Fruit fly (Drosophila melanogaster) whole organism, adult: ENCODE data around the gene CG2519.
A peak's percentile ranks its signal among the peaks of the same experiment; 100 is the strongest.

Source experiments
- CG11617 ChIP-seq: fragments of 200-800 bp; sonication (Bioruptor generic); optimal IDR thresholded peaks from 2 replicates; lab custom pipeline; 2017; ENCODE audit warnings: mild to moderate bottlenecking, missing biosample characterization, missing genetic modification reagents, missing genetic modification characterization
- CG12768 ChIP-seq: fragments of 200-800 bp; sonication (Bioruptor generic); optimal IDR thresholded peaks from 2 replicates; lab custom pipeline; 2017; ENCODE audit warnings: missing biosample characterization, missing genetic modification characterization, mild to moderate bottlenecking, moderate library complexity, missing genetic modification reagents
- CG14711 ChIP-seq: fragments of 200-800 bp; sonication (Bioruptor generic); optimal IDR thresholded peaks from 2 replicates; lab custom pipeline; 2018; ENCODE audit warnings: missing biosample characterization, mild to moderate bottlenecking, missing genetic modification characterization, moderate library complexity
- CG1620 ChIP-seq: fragments of 200-800 bp; sonication (Bioruptor generic); optimal IDR thresholded peaks from 2 replicates; lab custom pipeline; 2016; ENCODE audit warnings: missing biosample characterization, missing genetic modification characterization
- CG33017 ChIP-seq: fragments of 200-800 bp; sonication (Bioruptor generic); optimal IDR thresholded peaks from 2 replicates; lab custom pipeline; 2018; ENCODE audit warnings: missing biosample characterization, mild to moderate bottlenecking, missing genetic modification characterization, moderate library complexity
- CG5204 ChIP-seq: fragments of 200-800 bp; sonication (Bioruptor generic); optimal IDR thresholded peaks from 2 replicates; lab custom pipeline; 2016; ENCODE audit warnings: missing biosample characterization, missing genetic modification characterization
- CG7045 ChIP-seq: fragments of 200-800 bp; sonication (Bioruptor generic); optimal IDR thresholded peaks from 2 replicates; lab custom pipeline; 2017; ENCODE audit warnings: missing biosample characterization, mild to moderate bottlenecking, missing genetic modification characterization
- CG7101 ChIP-seq: fragments of 200-800 bp; sonication (Bioruptor generic); optimal IDR thresholded peaks from 2 replicates; lab custom pipeline; 2018; ENCODE audit warnings: missing biosample characterization, mild to moderate bottlenecking, missing genetic modification characterization, moderate library complexity
- Clk ChIP-seq: fragments of 200-800 bp; sonication (Bioruptor generic); optimal IDR thresholded peaks from 2 replicates; lab custom pipeline; 2017; ENCODE audit warnings: missing biosample characterization, missing genetic modification characterization
- Crg-1 ChIP-seq: fragments of 200-800 bp; sonication (Bioruptor generic); optimal IDR thresholded peaks from 2 replicates; lab custom pipeline; 2016; ENCODE audit warnings: missing biosample characterization, missing genetic modification characterization
- Hr96 ChIP-seq: fragments of 200-800 bp; sonication (Bioruptor generic); optimal IDR thresholded peaks from 2 replicates; lab custom pipeline; 2016; ENCODE audit warnings: missing biosample characterization, missing genetic modification characterization
- Mnt ChIP-seq: fragments of 200-800 bp; sonication (Bioruptor generic); optimal IDR thresholded peaks from 2 replicates; lab custom pipeline; 2016; ENCODE audit warnings: missing biosample characterization, mild to moderate bottlenecking, missing genetic modification characterization
- bab1 ChIP-seq: fragments of 200-800 bp; sonication (Bioruptor generic); optimal IDR thresholded peaks from 3 replicates; lab custom pipeline; 2019; ENCODE audit warnings: missing biosample characterization, mild to moderate bottlenecking, missing genetic modification characterization, moderate library complexity
- cic ChIP-seq: fragments of 200-800 bp; sonication (Bioruptor generic); optimal IDR thresholded peaks from 2 replicates; lab custom pipeline; 2017; ENCODE audit warnings: missing biosample characterization, mild to moderate bottlenecking, missing genetic modification characterization, moderate library complexity
- cnc ChIP-seq, 2 experiments: fragments of >200 bp; optimal IDR thresholded peaks; 2 replicates each; lab custom pipeline; 2017
- kay ChIP-seq: fragments of 200-800 bp; sonication (Bioruptor generic); peaks from one replicate; lab custom pipeline; 2016; ENCODE audit warnings: missing biosample characterization, missing genetic modification characterization, borderline replicate concordance
- ovo ChIP-seq: fragments of 200-800 bp; sonication (Bioruptor generic); optimal IDR thresholded peaks from 2 replicates; lab custom pipeline; 2016; ENCODE audit warnings: missing biosample characterization, missing genetic modification characterization
- pad ChIP-seq: fragments of 200-800 bp; sonication (Bioruptor generic); optimal IDR thresholded peaks from 3 replicates; lab custom pipeline; 2017; ENCODE audit warnings: missing biosample characterization, missing genetic modification characterization, mild to moderate bottlenecking, moderate library complexity, missing genetic modification reagents
- tj ChIP-seq: fragments of 200-800 bp; sonication (Bioruptor generic); optimal IDR thresholded peaks from 3 replicates; lab custom pipeline; 2017; ENCODE audit warnings: missing biosample characterization, mild to moderate bottlenecking, missing genetic modification characterization, moderate library complexity
- toe ChIP-seq: fragments of 200-800 bp; sonication (Bioruptor generic); optimal IDR thresholded peaks from 2 replicates; lab custom pipeline; 2016; ENCODE audit warnings: missing biosample characterization, missing genetic modification characterization

Gene CG2519

dm6 chr3R:5587863-5588519 is 40.4 kb upstream of the CG2519 start, which contains the start of gene CG2926:
Gene CG2926, minus strand, starts transcription at chr3R:5588380.
- TF ChIP-seq bab1 (GFP tag; lab: Kevin White, UChicago) (peak; percentile 38), CG5204 (GFP tag; lab: Kevin White, UChicago) (no peak), CG11617 (peak; percentile 44), Crg-1 (GFP tag; lab: Kevin White, UChicago) (peak; percentile 60), kay (GFP tag; lab: Kevin White, UChicago) (no peak), Mnt (GFP tag; lab: Kevin White, UChicago) (peak; percentile 48), CG14711 (tag; lab: Kevin White, UChicago) (no peak), CG1620 (GFP tag; lab: Kevin White, UChicago) (peak; percentile 51), Hr96 (no peak), Clk (peak; percentile 12), CG7101 (tag; lab: Kevin White, UChicago) (peak; percentile 26), ovo (GFP tag; lab: Kevin White, UChicago) (peak; percentile 1), tj (GFP tag; lab: Kevin White, UChicago) (no peak), CG33017 (no peak), CG7045 (peak; percentile 2), cnc (optimal IDR thresholded peaks at IDR 0.05; lab: Kevin White, UChicago) (no peak), pad (GFP tag; lab: Kevin White, UChicago) (peak; percentile 45), CG12768 (GFP tag; lab: Kevin White, UChicago) (peak; percentile 62)

dm6 chr3R:5573883-5574282 is 26.3 kb upstream of the CG2519 start:
- TF ChIP-seq CG1620 (GFP tag; lab: Kevin White, UChicago) (no peak), pad (GFP tag; lab: Kevin White, UChicago) (no peak), Crg-1 (GFP tag; lab: Kevin White, UChicago) (no peak), kay (GFP tag; lab: Kevin White, UChicago) (no peak), ovo (GFP tag; lab: Kevin White, UChicago) (no peak), tj (GFP tag; lab: Kevin White, UChicago) (no peak), CG7101 (tag; lab: Kevin White, UChicago) (no peak), cnc (optimal IDR thresholded peaks at IDR 0.05; lab: Kevin White, UChicago) (no peak), CG11617 (no peak), CG7045 (no peak), CG5204 (GFP tag; lab: Kevin White, UChicago) (no peak), CG14711 (tag; lab: Kevin White, UChicago) (no peak), toe (GFP tag; lab: Kevin White, UChicago) (no peak), CG33017 (no peak), cic (GFP tag; lab: Kevin White, UChicago) (no peak), Clk (no peak), Hr96 (no peak), bab1 (GFP tag; lab: Kevin White, UChicago) (no peak), Mnt (GFP tag; lab: Kevin White, UChicago) (no peak)

dm6 chr3R:5572900-5573665 is 25.5 kb upstream of the CG2519 start:
- no peak for TF ChIP-seq kay (GFP tag; lab: Kevin White, UChicago)
- peak; percentile 61 for TF ChIP-seq tj (GFP tag; lab: Kevin White, UChicago)
- no peak for TF ChIP-seq CG33017
- no peak for TF ChIP-seq Mnt (GFP tag; lab: Kevin White, UChicago)
- no peak for TF ChIP-seq CG11617
- no peak for TF ChIP-seq CG7101 (tag; lab: Kevin White, UChicago)
- no peak for TF ChIP-seq CG14711 (tag; lab: Kevin White, UChicago)

- no peak for TF ChIP-seq CG5204 (GFP tag; lab: Kevin White, UChicago)
- TF ChIP-seq CG7101 (tag; lab: Kevin White, UChicago): no peak
- no peak for TF ChIP-seq tj (GFP tag; lab: Kevin White, UChicago)
- no peak for TF ChIP-seq cnc (optimal IDR thresholded peaks at IDR 0.05; lab: Kevin White, UChicago)
- no peak for TF ChIP-seq Crg-1 (GFP tag; lab: Kevin White, UChicago)
- no peak for TF ChIP-seq CG11617
- peak; percentile 45 for TF ChIP-seq cic (GFP tag; lab: Kevin White, UChicago)
- TF ChIP-seq CG1620 (GFP tag; lab: Kevin White, UChicago): no peak
- no peak for TF ChIP-seq CG12768 (GFP tag; lab: Kevin White, UChicago)
Measured at dm6 chr3R:5571756-5572155, 24.2 kb upstream of the CG2519 start.

- TF ChIP-seq cic (GFP tag; lab: Kevin White, UChicago): peak; percentile 66
- TF ChIP-seq tj (GFP tag; lab: Kevin White, UChicago): no peak
Measured at dm6 chr3R:5571437-5571750, 23.8 kb upstream of the CG2519 start.

- TF ChIP-seq CG11617 (peak; percentile 4), pad (GFP tag; lab: Kevin White, UChicago) (peak; percentile 34), CG7045 (no peak), toe (GFP tag; lab: Kevin White, UChicago) (no peak), CG14711 (tag; lab: Kevin White, UChicago) (peak; percentile 11), kay (GFP tag; lab: Kevin White, UChicago) (peak; percentile 58), tj (GFP tag; lab: Kevin White, UChicago) (peak; percentile 37), CG12768 (GFP tag; lab: Kevin White, UChicago) (peak; percentile 25)
Measured at dm6 chr3R:5570635-5571436, 23.3 kb upstream of the CG2519 start, which contains the start of gene CRMP. Gene CRMP, plus strand, starts transcription at chr3R:5571108.
